Worm (Caenorhabditis elegans) whole organism, L4 larva: ENCODE results near the gene toca-1.

Source experiments
- F10B5.3 ChIP-seq: sonication (generic microtip); optimal IDR thresholded peaks from 2 replicates; lab custom pipeline; 2016; ENCODE audit warnings: mild to moderate bottlenecking, missing genetic modification characterization, missing compliant biosample characterization
- F26F4.8 ChIP-seq: fragments of 200-800 bp; sonication (Bioruptor generic); conservative IDR thresholded peaks from 2 replicates; pipeline ENCODE4 v1.3.6; 2022; ENCODE audit warnings: missing genetic modification characterization, missing compliant biosample characterization
- T20F7.1 ChIP-seq: fragments of 200-800 bp; sonication (Bioruptor generic); optimal IDR thresholded peaks from 2 replicates; lab custom pipeline; 2018; ENCODE audit warnings: mild to moderate bottlenecking, missing genetic modification characterization, missing compliant biosample characterization
- T26A8.4 ChIP-seq: fragments of 200-800 bp; sonication (Bioruptor generic); IDR thresholded peaks from 2 replicates; pipeline ENCODE4 v1.3.6; 2022; ENCODE audit warnings: missing genetic modification characterization, missing compliant biosample characterization
- Y75B8A.6 ChIP-seq: fragments of 200-800 bp; sonication (Bioruptor generic); IDR thresholded peaks from 2 replicates; pipeline ENCODE4 v1.3.6; 2022; ENCODE audit warnings: missing genetic modification reagents, missing genetic modification characterization, missing compliant biosample characterization
- ZK337.2 ChIP-seq: fragments of 200-800 bp; sonication (Bioruptor generic); IDR thresholded peaks from 2 replicates; pipeline ENCODE4 v1.3.6; 2022; ENCODE audit warnings: missing genetic modification reagents, missing genetic modification characterization, missing compliant biosample characterization
- aha-1 ChIP-seq: fragments of 150-350 bp; peaks from one replicate; lab custom pipeline; 2014; ENCODE audit warnings: missing biosample characterization, missing genetic modification characterization
- ceh-20 ChIP-seq: fragments of 200-800 bp; sonication (Bioruptor generic); IDR thresholded peaks from 2 replicates; pipeline ENCODE4 v1.3.6; 2022; ENCODE audit warnings: missing genetic modification reagents, missing genetic modification characterization, missing compliant biosample characterization
- ceh-28 ChIP-seq: fragments of 150-350 bp; optimal IDR thresholded peaks from 2 replicates; lab custom pipeline; 2014; ENCODE audit warnings: missing biosample characterization, missing genetic modification reagents, missing genetic modification characterization
- ceh-44 ChIP-seq: fragments of 200-800 bp; sonication (Bioruptor generic); IDR thresholded peaks from 2 replicates; pipeline ENCODE4 v1.3.6; 2022; ENCODE audit warnings: missing genetic modification reagents, missing genetic modification characterization, missing compliant biosample characterization
- ces-1 ChIP-seq: fragments of 150-350 bp; sonication (generic microtip); optimal IDR thresholded peaks from 4 replicates; lab custom pipeline; 2014; ENCODE audit warnings: missing biosample characterization, missing genetic modification reagents, missing genetic modification characterization
- ctbp-1 ChIP-seq: fragments of 200-800 bp; sonication (Bioruptor generic); IDR thresholded peaks from 2 replicates; pipeline ENCODE4 v1.3.6; 2022; ENCODE audit warnings: missing genetic modification reagents, missing genetic modification characterization, missing compliant biosample characterization
- daf-12 ChIP-seq: fragments of 150-350 bp; optimal IDR thresholded peaks from 2 replicates; lab custom pipeline; 2014; ENCODE audit warnings: missing biosample characterization, missing genetic modification reagents, missing genetic modification characterization
- daf-16 ChIP-seq, 3 experiments: sonication (generic microtip); optimal IDR thresholded peaks; 2 replicates each; lab custom pipeline; 2016 to 2017; ENCODE audit warnings: missing genetic modification characterization in 3 of 3, missing genetic modification reagents in 3 of 3, mild to moderate bottlenecking in 2 of 3, missing compliant biosample characterization in 2 of 3, missing biosample characterization in 1 of 3, moderate library complexity in 1 of 3
- dmd-6 ChIP-seq: fragments of 200-800 bp; sonication (Bioruptor generic); IDR thresholded peaks from 2 replicates; pipeline ENCODE4 v1.3.6; 2022; ENCODE audit warnings: missing genetic modification reagents, missing genetic modification characterization, missing compliant biosample characterization
- dmd-8 ChIP-seq: fragments of 200-800 bp; sonication (Bioruptor generic); IDR thresholded peaks from 2 replicates; pipeline ENCODE4 v1.3.6; 2022; ENCODE audit warnings: missing genetic modification characterization, missing compliant biosample characterization
- dve-1 ChIP-seq: sonication (generic microtip); optimal IDR thresholded peaks from 2 replicates; lab custom pipeline; 2017; ENCODE audit warnings: antibody characterized with exemption, mild to moderate bottlenecking, missing genetic modification characterization, missing compliant biosample characterization; ENCODE audit not compliant: insufficient read depth
- fkh-10 ChIP-seq: fragments of 150-350 bp; optimal IDR thresholded peaks from 2 replicates; lab custom pipeline; 2014; ENCODE audit warnings: missing biosample characterization, missing genetic modification reagents, missing genetic modification characterization
- fos-1 ChIP-seq: fragments of 150-350 bp; optimal IDR thresholded peaks from 2 replicates; lab custom pipeline; 2014; ENCODE audit warnings: missing biosample characterization, missing genetic modification characterization
- hlh-11 ChIP-seq: fragments of 200-800 bp; sonication (Bioruptor generic); optimal IDR thresholded peaks from 2 replicates; lab custom pipeline; 2018; ENCODE audit warnings: mild to moderate bottlenecking, missing genetic modification characterization, missing compliant biosample characterization
- hlh-30 ChIP-seq: sonication (generic microtip); optimal IDR thresholded peaks from 2 replicates; lab custom pipeline; 2017; ENCODE audit warnings: antibody characterized with exemption, mild to moderate bottlenecking, missing genetic modification characterization, missing compliant biosample characterization; ENCODE audit not compliant: insufficient read depth
- hmg-1.1 ChIP-seq: fragments of 200-800 bp; sonication (Bioruptor generic); IDR thresholded peaks from 2 replicates; pipeline ENCODE4 v1.3.6; 2022; ENCODE audit warnings: missing genetic modification reagents, missing genetic modification characterization, missing compliant biosample characterization
- lin-1 ChIP-seq: fragments of 200-800 bp; sonication (Bioruptor generic); IDR thresholded peaks from 2 replicates; pipeline ENCODE4 v1.3.6; 2022; ENCODE audit warnings: missing genetic modification reagents, missing genetic modification characterization, missing compliant biosample characterization
- lin-13 ChIP-seq: fragments of 150-350 bp; optimal IDR thresholded peaks from 2 replicates; lab custom pipeline; 2014; ENCODE audit warnings: missing biosample characterization, missing genetic modification reagents, missing genetic modification characterization
- lin-29 ChIP-seq: fragments of 200-800 bp; sonication (Bioruptor generic); IDR thresholded peaks from 2 replicates; pipeline ENCODE4 v1.3.6; 2022; ENCODE audit warnings: missing genetic modification reagents, missing genetic modification characterization, missing compliant biosample characterization
- lir-3 ChIP-seq: sonication (generic microtip); optimal IDR thresholded peaks from 2 replicates; lab custom pipeline; 2016; ENCODE audit warnings: mild to moderate bottlenecking, missing genetic modification characterization, missing compliant biosample characterization
- madf-9 ChIP-seq: fragments of 200-800 bp; sonication (Bioruptor generic); conservative IDR thresholded peaks from 2 replicates; pipeline ENCODE4 v1.3.6; 2022; ENCODE audit warnings: missing genetic modification reagents, missing genetic modification characterization, missing compliant biosample characterization
- nhr-11 ChIP-seq: fragments of 150-350 bp; optimal IDR thresholded peaks from 2 replicates; lab custom pipeline; 2014; ENCODE audit warnings: missing biosample characterization, missing genetic modification characterization
- nhr-111 ChIP-seq: fragments of 200-800 bp; sonication (Bioruptor generic); optimal IDR thresholded peaks from 2 replicates; lab custom pipeline; 2018; ENCODE audit warnings: mild to moderate bottlenecking, missing genetic modification characterization, missing compliant biosample characterization
- nhr-28 ChIP-seq: fragments of 150-350 bp; optimal IDR thresholded peaks from 2 replicates; lab custom pipeline; 2014; ENCODE audit warnings: missing biosample characterization, missing genetic modification characterization
- nhr-48 ChIP-seq: sonication (generic microtip); optimal IDR thresholded peaks from 2 replicates; lab custom pipeline; 2016; ENCODE audit warnings: mild to moderate bottlenecking, missing genetic modification characterization, missing compliant biosample characterization
- nhr-77 ChIP-seq: fragments of 150-350 bp; optimal IDR thresholded peaks from 2 replicates; lab custom pipeline; 2014; ENCODE audit warnings: missing biosample characterization, missing genetic modification characterization
- php-3 ChIP-seq: fragments of 200-800 bp; sonication (Bioruptor generic); IDR thresholded peaks from 2 replicates; pipeline ENCODE4 v1.3.6; 2022; ENCODE audit warnings: missing genetic modification reagents, missing genetic modification characterization, missing compliant biosample characterization
- pqm-1 ChIP-seq: sonication (generic microtip); optimal IDR thresholded peaks from 2 replicates; lab custom pipeline; 2017; ENCODE audit warnings: missing biosample characterization, missing genetic modification characterization
- saeg-2 ChIP-seq: fragments of 200-800 bp; sonication (Bioruptor generic); IDR thresholded peaks from 2 replicates; pipeline ENCODE4 v1.3.6; 2022; ENCODE audit warnings: missing genetic modification reagents, missing genetic modification characterization, missing compliant biosample characterization
- sdz-12 ChIP-seq: fragments of 200-800 bp; sonication (Bioruptor generic); optimal IDR thresholded peaks from 2 replicates; lab custom pipeline; 2018; ENCODE audit warnings: mild to moderate bottlenecking, missing genetic modification characterization, missing compliant biosample characterization
- set-16 ChIP-seq: fragments of 200-800 bp; sonication (Bioruptor generic); IDR thresholded peaks from 2 replicates; pipeline ENCODE4 v1.3.6; 2022; ENCODE audit warnings: missing genetic modification reagents, missing genetic modification characterization, missing compliant biosample characterization
- skn-1 ChIP-seq: fragments of 150-350 bp; optimal IDR thresholded peaks from 2 replicates; lab custom pipeline; 2014; ENCODE audit warnings: missing biosample characterization, missing genetic modification characterization
- zag-1 ChIP-seq: fragments of 150-350 bp; optimal IDR thresholded peaks from 2 replicates; lab custom pipeline; 2014; ENCODE audit warnings: missing biosample characterization, missing genetic modification characterization
- zfp-2 ChIP-seq: sonication (generic microtip); optimal IDR thresholded peaks from 2 replicates; lab custom pipeline; 2016; ENCODE audit warnings: mild to moderate bottlenecking, missing genetic modification characterization, missing compliant biosample characterization

Gene toca-1

ce11 chrX:1543432-1543831 is 22.1 kb upstream of the toca-1 start:
- TF ChIP-seq hlh-11 (tag; lab: Kevin White, UChicago) = peak; percentile 18
- TF ChIP-seq skn-1 = no peak
- TF ChIP-seq php-3 = no peak
- no peak for TF ChIP-seq lin-1
- no peak for TF ChIP-seq zag-1 (tag; lab: Kevin White, UChicago)
- TF ChIP-seq dmd-8 = no peak
- no peak for TF ChIP-seq ceh-44 (GFP tag; lab: Robert Waterston, UW)
- peak; percentile 86 for TF ChIP-seq aha-1
- TF ChIP-seq T20F7.1 (GFP tag; lab: Kevin White, UChicago) = no peak
- TF ChIP-seq F10B5.3 (tag; lab: Kevin White, UChicago) = no peak
- TF ChIP-seq hmg-1.1 (GFP tag; lab: Robert Waterston, UW) = no peak
- peak; percentile 36 for TF ChIP-seq pqm-1
- peak; percentile 19 for TF ChIP-seq nhr-28 (tag; lab: Kevin White, UChicago)
- no peak for TF ChIP-seq ceh-28
- no peak for TF ChIP-seq ctbp-1 (GFP tag; lab: Robert Waterston, UW)

DNA sequence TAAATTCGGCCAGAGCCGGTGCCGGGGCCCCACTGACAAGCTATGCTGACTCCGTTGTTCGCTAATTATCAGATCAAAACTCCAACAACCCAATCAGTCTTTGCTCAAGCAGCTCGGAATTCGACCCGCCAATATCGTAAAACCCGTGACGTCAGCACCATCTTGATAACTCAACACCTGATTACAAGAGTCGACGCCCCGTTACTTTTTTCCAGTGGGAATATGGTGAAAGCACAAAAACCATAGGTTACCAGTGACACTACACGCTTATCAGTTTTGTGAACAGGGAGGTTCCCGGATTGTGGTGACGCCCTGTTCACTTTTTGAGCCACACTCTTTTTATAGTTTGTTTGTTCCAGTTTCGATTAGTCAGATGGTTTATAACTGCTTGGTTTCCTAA is 19.8 kb upstream of the toca-1 start:
- TF ChIP-seq set-16 (GFP tag; lab: Robert Waterston, UW) (no peak), dve-1 (peak; percentile 58), zfp-2 (tag; lab: Kevin White, UChicago) (no peak), dmd-6 (GFP tag; lab: Robert Waterston, UW) (peak; percentile 91), T26A8.4 (no peak), skn-1 (no peak), pqm-1 (peak; percentile 78), nhr-77 (peak; percentile 40), ces-1 (GFP tag; lab: Kevin White, UChicago) (no peak), lir-3 (tag; lab: Kevin White, UChicago) (no peak), fkh-10 (no peak), nhr-111 (GFP tag; lab: Kevin White, UChicago) (no peak), hlh-30 (tag; lab: Kevin White, UChicago) (peak; percentile 7), lin-29 (GFP tag; lab: Robert Waterston, UW) (no peak), daf-16 (GFP tag; optimal IDR thresholded peaks at IDR 0.05; lab: Kevin White, UChicago) (no peak), daf-16 (tag; optimal IDR thresholded peaks at IDR 0.05; lab: Kevin White, UChicago) (peak; percentile 50), ZK337.2 (no peak), madf-9 (GFP tag; lab: Robert Waterston, UW) (no peak), saeg-2 (GFP tag; lab: Robert Waterston, UW) (0 out of 2 replicates have a peak, but pooled peaks have one; percentile 9), lin-1 (peak; percentile 53; the same call in 1 of the 2 replicates), php-3 (0 out of 2 replicates have a peak, but pooled peaks have one; percentile 25), nhr-28 (tag; lab: Kevin White, UChicago) (peak; percentile 90), hlh-11 (tag; lab: Kevin White, UChicago) (peak; percentile 42), sdz-12 (GFP tag; lab: Kevin White, UChicago) (no peak)

- TF ChIP-seq set-16 (GFP tag; lab: Robert Waterston, UW) (peak; percentile 47; the same call in 1 of the 2 replicates), F26F4.8 (no peak), lir-3 (tag; lab: Kevin White, UChicago) (no peak)
Measured at ce11 chrX:1538830-1539229, 17.5 kb upstream of the toca-1 start.

DNA sequence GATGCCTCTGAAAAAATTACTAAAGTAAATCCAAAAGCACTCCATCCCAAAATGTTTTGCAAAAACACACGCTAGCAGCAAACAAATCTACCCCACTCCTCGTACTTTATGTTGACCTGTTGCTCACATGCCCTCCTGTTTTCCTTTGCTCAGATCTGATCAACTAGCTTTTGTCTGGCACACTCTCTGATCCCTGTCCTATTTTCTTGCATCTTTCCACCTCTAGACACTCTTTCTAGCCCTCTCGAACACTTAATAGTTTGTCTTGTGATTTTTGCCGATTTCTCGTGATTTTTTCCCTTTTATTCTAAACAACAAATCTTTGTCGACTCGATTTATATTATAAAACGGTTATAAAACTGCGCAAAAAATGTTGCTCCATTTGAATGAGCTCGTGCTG is 14.9 kb upstream of the toca-1 start, which contains the start of gene K06A9.2:
K06A9.2 (plus strand) TSS at position 229 of the 400 bp plus-strand sequence.
- TF ChIP-seq Y75B8A.6 (no peak), ceh-20 (GFP tag; lab: Robert Waterston, UW) (no peak), lin-13 (GFP tag; lab: Kevin White, UChicago) (no peak), dve-1 (no peak), nhr-11 (tag; lab: Kevin White, UChicago) (peak; percentile 85), hlh-30 (tag; lab: Kevin White, UChicago) (peak; percentile 55), fos-1 (tag; lab: Kevin White, UChicago) (no peak), nhr-48 (tag; lab: Kevin White, UChicago) (no peak), nhr-28 (tag; lab: Kevin White, UChicago) (peak; percentile 1), daf-12 (tag; lab: Kevin White, UChicago) (no peak), daf-16 (GFP tag; optimal IDR thresholded peaks at IDR 0.05; lab: Kevin White, UChicago) (peak in 1 of 2 experiments; percentile 76), daf-16 (tag; optimal IDR thresholded peaks at IDR 0.05; lab: Kevin White, UChicago) (no peak), hlh-11 (tag; lab: Kevin White, UChicago) (peak; percentile 56)
